Fruit fly (Drosophila melanogaster) whole organism, embryonic: ENCODE measurements around the gene NANS.

Experiments used
- Asciz ChIP-seq: fragments of 200-800 bp; sonication (Bioruptor generic); optimal IDR thresholded peaks from 2 replicates; lab custom pipeline; 2017; ENCODE audit warnings: missing biosample characterization, mild to moderate bottlenecking, missing genetic modification characterization, missing genetic modification reagents
- B-H1 ChIP-seq: fragments of 200-800 bp; sonication (Bioruptor generic); IDR thresholded peaks from 3 replicates; pipeline ENCODE4 v1.3.6; 2022; ENCODE audit warnings: missing biosample characterization, missing genetic modification characterization
- CG10147 ChIP-seq: fragments of 200-800 bp; sonication (Bioruptor generic); optimal IDR thresholded peaks from 2 replicates; lab custom pipeline; 2019; ENCODE audit warnings: missing biosample characterization, mild to moderate bottlenecking, missing genetic modification characterization, moderate library complexity
- CG10209 ChIP-seq: fragments of 200-800 bp; sonication (Bioruptor generic); optimal IDR thresholded peaks from 3 replicates; lab custom pipeline; 2017; ENCODE audit warnings: missing biosample characterization, mild to moderate bottlenecking, missing genetic modification characterization, missing genetic modification reagents
- CG1024 ChIP-seq: fragments of 200-800 bp; sonication (Bioruptor generic); IDR thresholded peaks from 2 replicates; pipeline ENCODE4 v1.3.6; 2022; ENCODE audit warnings: missing biosample characterization, missing genetic modification characterization
- CG11504 ChIP-seq: fragments of 200-800 bp; sonication (Bioruptor generic); optimal IDR thresholded peaks from 3 replicates; lab custom pipeline; 2019; ENCODE audit warnings: missing biosample characterization, mild to moderate bottlenecking, missing genetic modification characterization, moderate library complexity
- CG11695 ChIP-seq: fragments of 200-800 bp; sonication (Bioruptor generic); IDR thresholded peaks from 3 replicates; pipeline ENCODE4 v1.3.6; 2022; ENCODE audit warnings: missing biosample characterization, missing genetic modification characterization
- CG13296 ChIP-seq: fragments of 200-800 bp; sonication (Bioruptor generic); optimal IDR thresholded peaks from 3 replicates; lab custom pipeline; 2018; ENCODE audit warnings: missing biosample characterization, mild to moderate bottlenecking, missing genetic modification characterization
- CG15479 ChIP-seq: fragments of 200-800 bp; sonication (Bioruptor generic); optimal IDR thresholded peaks from 3 replicates; lab custom pipeline; 2019; ENCODE audit warnings: missing biosample characterization, mild to moderate bottlenecking, missing genetic modification characterization, moderate library complexity
- CG1602 ChIP-seq: fragments of 200-800 bp; sonication (Bioruptor generic); optimal IDR thresholded peaks from 3 replicates; lab custom pipeline; 2016; ENCODE audit warnings: missing biosample characterization, missing genetic modification characterization
- CG1647 ChIP-seq: fragments of 200-800 bp; sonication (Bioruptor generic); optimal IDR thresholded peaks from 3 replicates; lab custom pipeline; 2016; ENCODE audit warnings: missing biosample characterization, missing genetic modification characterization
- CG2889 ChIP-seq: fragments of 200-800 bp; sonication (Bioruptor generic); IDR thresholded peaks from 3 replicates; pipeline ENCODE4 v1.3.6; 2022; ENCODE audit warnings: missing biosample characterization, missing genetic modification characterization
- CG30431 ChIP-seq: fragments of 200-800 bp; sonication (Bioruptor generic); optimal IDR thresholded peaks from 2 replicates; lab custom pipeline; 2017; ENCODE audit warnings: missing biosample characterization, missing genetic modification characterization
- CG34224 ChIP-seq: fragments of 200-800 bp; sonication (Bioruptor generic); IDR thresholded peaks from 3 replicates; pipeline ENCODE4 v1.3.6; 2022; ENCODE audit warnings: missing biosample characterization, missing genetic modification characterization; ENCODE audit not compliant: partially characterized antibody
- CG4328 ChIP-seq: fragments of 200-800 bp; sonication (Bioruptor generic); optimal IDR thresholded peaks from 3 replicates; lab custom pipeline; 2017; ENCODE audit warnings: missing biosample characterization, missing genetic modification reagents, missing genetic modification characterization
- CG7839 ChIP-seq: fragments of 200-800 bp; sonication (Bioruptor generic); optimal IDR thresholded peaks from 3 replicates; lab custom pipeline; 2018; ENCODE audit warnings: missing biosample characterization, mild to moderate bottlenecking, missing genetic modification characterization, moderate library complexity
- CG8290 ChIP-seq, 3 experiments: fragments of 200-800 bp; sonication (Bioruptor generic); optimal IDR thresholded peaks; 2 replicates each; lab custom pipeline; 2016 to 2019; ENCODE audit warnings: missing biosample characterization in 3 of 3, missing genetic modification characterization in 3 of 3, mild to moderate bottlenecking in 2 of 3, moderate library complexity in 1 of 3
- CG8359 ChIP-seq: fragments of 200-800 bp; sonication (Bioruptor generic); optimal IDR thresholded peaks from 2 replicates; lab custom pipeline; 2017; ENCODE audit warnings: missing biosample characterization, mild to moderate bottlenecking, missing genetic modification characterization, borderline replicate concordance
- CG9215 ChIP-seq: fragments of 200-800 bp; sonication (Bioruptor generic); IDR thresholded peaks from 2 replicates; pipeline ENCODE4 v1.3.6; 2022; ENCODE audit warnings: missing biosample characterization, missing genetic modification characterization
- Ets97D ChIP-seq: fragments of 200-800 bp; sonication (Bioruptor generic); optimal IDR thresholded peaks from 3 replicates; lab custom pipeline; 2016; ENCODE audit warnings: missing biosample characterization, missing genetic modification characterization
- Hmr ChIP-seq: fragments of 200-800 bp; sonication (Bioruptor generic); optimal IDR thresholded peaks from 3 replicates; lab custom pipeline; 2017; ENCODE audit warnings: mild to moderate bottlenecking, missing biosample characterization, missing genetic modification reagents, missing genetic modification characterization
- Hr78 ChIP-seq, 2 experiments: fragments of 200-800 bp in 1 of 2; fragments of >200 bp in 1 of 2; sonication (Bioruptor generic) in 1 of 2; optimal IDR thresholded peaks; 2 replicates each; lab custom pipeline; 2017 to 2019; ENCODE audit warnings: missing biosample characterization in 2 of 2, missing genetic modification characterization in 2 of 2, mild to moderate bottlenecking in 1 of 2, moderate library complexity in 1 of 2
- MTF-1 ChIP-seq: fragments of 200-800 bp; sonication (Bioruptor generic); optimal IDR thresholded peaks from 2 replicates; lab custom pipeline; 2018; ENCODE audit warnings: missing biosample characterization, mild to moderate bottlenecking, missing genetic modification characterization, borderline replicate concordance
- Nf-YB ChIP-seq: fragments of 200-800 bp; sonication (Bioruptor generic); optimal IDR thresholded peaks from 3 replicates; lab custom pipeline; 2019; ENCODE audit warnings: missing biosample characterization, mild to moderate bottlenecking, missing genetic modification characterization, moderate library complexity
- Ravus ChIP-seq: fragments of 200-800 bp; sonication (Bioruptor generic); IDR thresholded peaks from 2 replicates; pipeline ENCODE4 v1.3.6; 2022; ENCODE audit warnings: missing biosample characterization, missing genetic modification characterization
- Sry-β ChIP-seq: fragments of 200-800 bp; sonication (Bioruptor generic); optimal IDR thresholded peaks from 2 replicates; lab custom pipeline; 2018; ENCODE audit warnings: missing biosample characterization, mild to moderate bottlenecking, missing genetic modification characterization, moderate library complexity
- Stat92E ChIP-seq, 3 experiments: fragments of >200 bp in 2 of 3; fragments of 200-800 bp in 1 of 3; sonication (Bioruptor generic) in 1 of 3; optimal IDR thresholded peaks; 2 replicates each; lab custom pipeline; 2017 to 2019; ENCODE audit warnings: missing biosample characterization in 3 of 3, missing genetic modification characterization in 3 of 3, mild to moderate bottlenecking in 1 of 3, moderate library complexity in 1 of 3
- TFAM ChIP-seq: fragments of 200-800 bp; sonication (Bioruptor generic); optimal IDR thresholded peaks from 2 replicates; lab custom pipeline; 2017; ENCODE audit warnings: missing biosample characterization, missing genetic modification characterization, inconsistent platforms
- Trl ChIP-seq, 3 experiments: fragments of >200 bp in 2 of 3; fragments of 200-800 bp in 1 of 3; sonication (Bioruptor generic) in 1 of 3; optimal IDR thresholded peaks; 2 replicates in 1 of 3; 3 replicates in 2 of 3; lab custom pipeline; 2016 to 2017; ENCODE audit warnings: missing biosample characterization in 1 of 3, missing genetic modification characterization in 1 of 3
- ara ChIP-seq: fragments of 200-800 bp; sonication (Bioruptor generic); IDR thresholded peaks from 2 replicates; pipeline ENCODE4 v1.3.6; 2022; ENCODE audit warnings: missing biosample characterization, missing genetic modification characterization
- ash1 ChIP-seq: fragments of 200-800 bp; sonication (Bioruptor generic); optimal IDR thresholded peaks from 2 replicates; lab custom pipeline; 2018; ENCODE audit warnings: missing biosample characterization, mild to moderate bottlenecking, missing genetic modification characterization
- ci ChIP-seq: fragments of 200-800 bp; sonication (Bioruptor generic); IDR thresholded peaks from 3 replicates; pipeline ENCODE4 v1.3.6; 2022; ENCODE audit warnings: missing biosample characterization, missing genetic modification characterization
- croc ChIP-seq: fragments of 200-800 bp; sonication (Bioruptor generic); conservative IDR thresholded peaks from 3 replicates; pipeline ENCODE4 v1.3.6; 2022; ENCODE audit warnings: missing biosample characterization, missing genetic modification characterization
- dimm ChIP-seq: fragments of 200-800 bp; sonication (Bioruptor generic); IDR thresholded peaks from 2 replicates; pipeline ENCODE4 v1.3.6; 2022; ENCODE audit warnings: missing biosample characterization, missing genetic modification characterization
- exex ChIP-seq: fragments of 200-800 bp; sonication (Bioruptor generic); optimal IDR thresholded peaks from 4 replicates; lab custom pipeline; 2018; ENCODE audit warnings: missing biosample characterization, mild to moderate bottlenecking, missing genetic modification characterization, moderate library complexity
- eyg ChIP-seq: fragments of 200-800 bp; sonication (Bioruptor generic); optimal IDR thresholded peaks from 3 replicates; lab custom pipeline; 2016; ENCODE audit warnings: missing biosample characterization, missing genetic modification characterization
- gsb ChIP-seq: fragments of 200-800 bp; sonication (Bioruptor generic); IDR thresholded peaks from 2 replicates; pipeline ENCODE4 v1.3.6; 2022; ENCODE audit warnings: missing biosample characterization, missing genetic modification characterization
- hth ChIP-seq: fragments of >200 bp; optimal IDR thresholded peaks from 2 replicates; lab custom pipeline; 2017; ENCODE audit warnings: inconsistent platforms
- jumu ChIP-seq: fragments of 200-800 bp; sonication (Bioruptor generic); optimal IDR thresholded peaks from 3 replicates; lab custom pipeline; 2016; ENCODE audit warnings: missing biosample characterization, missing genetic modification characterization
- kay ChIP-seq: fragments of 200-800 bp; sonication (Bioruptor generic); optimal IDR thresholded peaks from 2 replicates; lab custom pipeline; 2016; ENCODE audit warnings: missing biosample characterization, missing genetic modification characterization
- onecut ChIP-seq: fragments of 200-800 bp; sonication (Bioruptor generic); IDR thresholded peaks from 2 replicates; pipeline ENCODE4 v1.3.6; 2022; ENCODE audit warnings: missing biosample characterization, missing genetic modification characterization
- p53 ChIP-seq: fragments of 200-800 bp; sonication (Bioruptor generic); optimal IDR thresholded peaks from 2 replicates; lab custom pipeline; 2016; ENCODE audit warnings: missing biosample characterization, missing genetic modification characterization
- ranshi ChIP-seq: fragments of 200-800 bp; sonication (Bioruptor generic); IDR thresholded peaks from 2 replicates; pipeline ENCODE4 v1.3.6; 2022; ENCODE audit warnings: missing biosample characterization, missing genetic modification characterization
- repo ChIP-seq: fragments of 200-800 bp; sonication (Bioruptor generic); optimal IDR thresholded peaks from 2 replicates; lab custom pipeline; 2016; ENCODE audit warnings: missing biosample characterization, missing genetic modification characterization
- run ChIP-seq: fragments of 200-800 bp; sonication (Bioruptor generic); optimal IDR thresholded peaks from 3 replicates; lab custom pipeline; 2018; ENCODE audit warnings: missing biosample characterization, mild to moderate bottlenecking, missing genetic modification characterization
- ttk ChIP-seq: fragments of 200-800 bp; sonication (Bioruptor generic); IDR thresholded peaks from 2 replicates; pipeline ENCODE4 v2.1.2; 2022; ENCODE audit warnings: missing biosample characterization, missing genetic modification characterization
- twi ChIP-seq: fragments of 200-800 bp; optimal IDR thresholded peaks from 2 replicates; lab custom pipeline; 2019; ENCODE audit warnings: missing biosample characterization, mild to moderate bottlenecking, missing genetic modification characterization, moderate library complexity
- unc-4 ChIP-seq: fragments of 200-800 bp; sonication (Bioruptor generic); IDR thresholded peaks from 2 replicates; pipeline ENCODE4 v1.3.6; 2022; ENCODE audit warnings: missing biosample characterization, missing genetic modification characterization; ENCODE audit not compliant: partially characterized antibody
- yki ChIP-seq: fragments of >200 bp; optimal IDR thresholded peaks from 3 replicates; lab custom pipeline; 2018

NANS gene

DNA sequence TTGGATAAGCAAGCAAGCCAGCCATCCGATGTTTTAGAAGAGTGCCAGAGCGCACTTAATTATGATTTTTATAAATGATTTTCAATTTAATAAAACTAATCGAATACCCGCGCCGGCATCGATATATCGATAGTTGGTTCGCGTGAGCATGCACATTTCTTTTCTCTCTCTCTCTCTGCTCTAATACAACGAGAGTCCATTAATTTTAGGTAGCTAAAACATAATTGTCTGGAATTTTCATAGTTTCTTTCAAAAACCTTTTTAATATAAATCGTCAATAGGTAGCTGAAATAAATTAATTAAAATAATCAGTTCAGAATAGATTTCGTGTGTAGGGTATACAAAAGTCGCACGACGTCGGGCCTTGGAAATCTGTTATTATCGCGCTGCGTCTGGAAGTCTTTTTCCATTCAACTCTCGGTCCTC is 22.5 kb downstream of the NANS start, which contains the start of gene CG18549 (continued):
- TF ChIP-seq CG1024 (GFP tag; lab: Robert Waterston, UW), result peak; percentile 98
- peak; percentile 99 for TF ChIP-seq eyg (GFP tag; lab: Kevin White, UChicago)
- TF ChIP-seq CG30431 (GFP tag; lab: Kevin White, UChicago), result peak; percentile 99
- peak; percentile 100 for TF ChIP-seq ara (GFP tag; lab: Robert Waterston, UW)
- peak; percentile 99 for TF ChIP-seq kay
- TF ChIP-seq p53 (GFP tag; lab: Kevin White, UChicago), result peak; percentile 96
- peak; percentile 99 for TF ChIP-seq jumu
- TF ChIP-seq B-H1 (GFP tag; lab: Robert Waterston, UW), result peak; percentile 100
- TF ChIP-seq CG10147 (GFP tag; lab: Kevin White, UChicago), result peak; percentile 100
- TF ChIP-seq gsb (GFP tag; lab: Robert Waterston, UW), result peak; percentile 100
- peak; percentile 100 for TF ChIP-seq ttk (GFP tag; lab: Robert Waterston, UW)
- peak; percentile 100 for TF ChIP-seq Asciz (GFP tag; lab: Kevin White, UChicago)
- peak; percentile 98 for TF ChIP-seq repo (GFP tag; lab: Kevin White, UChicago)
- peak; percentile 71 for TF ChIP-seq CG15479 (GFP tag; lab: Kevin White, UChicago)
- peak; percentile 100 for TF ChIP-seq ranshi (GFP tag; lab: Robert Waterston, UW)
- TF ChIP-seq CG2889 (GFP tag; lab: Robert Waterston, UW), result peak; percentile 99
- peak; percentile 99 for TF ChIP-seq exex (tag; lab: Kevin White, UChicago)
- peak; percentile 96 for TF ChIP-seq Ets97D
- peak in 1 of 2 experiments; percentile 99 for TF ChIP-seq Hr78 (GFP tag; optimal IDR thresholded peaks at IDR 0.05; lab: Kevin White, UChicago)
- TF ChIP-seq Nf-YB, result peak; percentile 93
- peak; percentile 100 for TF ChIP-seq ci (GFP tag; lab: Robert Waterston, UW)
- TF ChIP-seq croc (GFP tag; lab: Robert Waterston, UW), result peak; percentile 100
- TF ChIP-seq TFAM, result peak; percentile 96
- TF ChIP-seq CG11695 (GFP tag; lab: Robert Waterston, UW), result peak; percentile 100
- peak; percentile 99 for TF ChIP-seq dimm
- TF ChIP-seq CG34224 (GFP tag; lab: Robert Waterston, UW), result peak; percentile 89
- TF ChIP-seq CG1602, result peak; percentile 100
- peak; percentile 100 for TF ChIP-seq CG7839 (tag; lab: Kevin White, UChicago)
- TF ChIP-seq Trl (optimal IDR thresholded peaks at IDR 0.05; lab: Kevin White, UChicago), result peak; percentile 46 to 53
- TF ChIP-seq Trl (GFP tag; optimal IDR thresholded peaks at IDR 0.05; lab: Kevin White, UChicago), result peak; percentile 99
- peak; percentile 99 for TF ChIP-seq CG9215
- peak; percentile 99 for TF ChIP-seq MTF-1 (GFP tag; lab: Kevin White, UChicago)
- no peak for TF ChIP-seq hth (lab: Kevin White, UChicago)
- TF ChIP-seq twi (tag; lab: Kevin White, UChicago), result peak; percentile 99
- TF ChIP-seq Sry-β, result peak; percentile 83
- peak; percentile 99 for TF ChIP-seq CG8290 (GFP tag; optimal IDR thresholded peaks at IDR 0.05; lab: Kevin White, UChicago)
- TF ChIP-seq CG8290 (tag; optimal IDR thresholded peaks at IDR 0.05; lab: Kevin White, UChicago), result peak; percentile 95 to 99
- peak; percentile 99 for TF ChIP-seq CG1647 (GFP tag; lab: Kevin White, UChicago)
- peak; percentile 100 for TF ChIP-seq CG13296 (GFP tag; lab: Kevin White, UChicago)
- peak; percentile 81 for TF ChIP-seq unc-4 (GFP tag; lab: Robert Waterston, UW)
- peak in 1 of 3 experiments; percentile 100 for TF ChIP-seq Stat92E (GFP tag; optimal IDR thresholded peaks at IDR 0.05; lab: Kevin White, UChicago)
- TF ChIP-seq CG8359 (GFP tag; lab: Kevin White, UChicago), result peak; percentile 97
- TF ChIP-seq ash1, result peak; percentile 98
- peak; percentile 99 for TF ChIP-seq CG11504 (tag; lab: Kevin White, UChicago)
- no peak for TF ChIP-seq yki (lab: Kevin White, UChicago)
- peak; percentile 99 for TF ChIP-seq Ravus (GFP tag; lab: Robert Waterston, UW)
- peak; percentile 100 for TF ChIP-seq run (tag; lab: Kevin White, UChicago)
- peak; percentile 100 for TF ChIP-seq onecut (GFP tag; lab: Robert Waterston, UW)
- TF ChIP-seq CG4328 (GFP tag; lab: Kevin White, UChicago), result peak; percentile 99
- peak; percentile 100 for TF ChIP-seq CG10209 (GFP tag; lab: Kevin White, UChicago)
- TF ChIP-seq Hmr (GFP tag; lab: Kevin White, UChicago), result peak; percentile 100
